Fruit fly (Drosophila melanogaster) whole organism, embryonic: ENCODE measurements around the gene salm.

ENCODE experiments used
- Adf1 ChIP-seq: fragments of 200-800 bp; sonication (Bioruptor generic); IDR thresholded peaks from 2 replicates; pipeline ENCODE4 v1.3.6; 2022; ENCODE audit warnings: missing biosample characterization, missing genetic modification characterization
- Antp ChIP-seq: fragments of 200-800 bp; sonication (Bioruptor generic); optimal IDR thresholded peaks from 3 replicates; lab custom pipeline; 2016; ENCODE audit warnings: missing biosample characterization, missing genetic modification characterization
- Atf-2 ChIP-seq: fragments of 200-800 bp; sonication (Bioruptor generic); optimal IDR thresholded peaks from 2 replicates; lab custom pipeline; 2016; ENCODE audit warnings: missing biosample characterization, missing genetic modification characterization
- Blimp-1 ChIP-seq: fragments of 200-800 bp; sonication (Bioruptor generic); optimal IDR thresholded peaks from 3 replicates; lab custom pipeline; 2018; ENCODE audit warnings: missing biosample characterization, missing genetic modification characterization, mild to moderate bottlenecking, moderate library complexity, missing genetic modification reagents
- Bteb2 ChIP-seq: fragments of 200-800 bp; sonication (Bioruptor generic); optimal IDR thresholded peaks from 2 replicates; lab custom pipeline; 2016; ENCODE audit warnings: missing biosample characterization, missing genetic modification characterization
- CG11247 ChIP-seq: fragments of 200-800 bp; sonication (Bioruptor generic); IDR thresholded peaks from 2 replicates; pipeline ENCODE4 v1.3.6; 2022; ENCODE audit warnings: missing biosample characterization, missing genetic modification characterization
- CG11504 ChIP-seq: fragments of 200-800 bp; sonication (Bioruptor generic); optimal IDR thresholded peaks from 3 replicates; lab custom pipeline; 2019; ENCODE audit warnings: missing biosample characterization, mild to moderate bottlenecking, missing genetic modification characterization, moderate library complexity
- CG11695 ChIP-seq: fragments of 200-800 bp; sonication (Bioruptor generic); IDR thresholded peaks from 3 replicates; pipeline ENCODE4 v1.3.6; 2022; ENCODE audit warnings: missing biosample characterization, missing genetic modification characterization
- CG2129 ChIP-seq: fragments of 200-800 bp; sonication (Bioruptor generic); IDR thresholded peaks from 2 replicates; pipeline ENCODE4 v1.3.6; 2022; ENCODE audit warnings: missing biosample characterization, missing genetic modification characterization; ENCODE audit not compliant: partially characterized antibody
- CG2199 ChIP-seq: fragments of 200-800 bp; sonication (Bioruptor generic); IDR thresholded peaks from 3 replicates; pipeline ENCODE4 v1.3.6; 2022; ENCODE audit warnings: missing biosample characterization, missing genetic modification characterization
- CG2712 ChIP-seq: fragments of 200-800 bp; optimal IDR thresholded peaks from 3 replicates; lab custom pipeline; 2019; ENCODE audit warnings: missing biosample characterization, mild to moderate bottlenecking, missing genetic modification characterization, moderate library complexity
- CG31441 ChIP-seq: fragments of 200-800 bp; sonication (Bioruptor generic); IDR thresholded peaks from 2 replicates; pipeline ENCODE4 v1.3.6; 2022; ENCODE audit warnings: missing biosample characterization, missing genetic modification characterization
- CG32767 ChIP-seq: fragments of 200-800 bp; sonication (Bioruptor generic); IDR thresholded peaks from 2 replicates; pipeline ENCODE4 v1.3.6; 2022; ENCODE audit warnings: missing biosample characterization, missing genetic modification characterization
- CG4707 ChIP-seq: fragments of 200-800 bp; sonication (Bioruptor generic); optimal IDR thresholded peaks from 2 replicates; lab custom pipeline; 2018; ENCODE audit warnings: missing biosample characterization, mild to moderate bottlenecking, missing genetic modification characterization, moderate library complexity
- CG6254 ChIP-seq: fragments of 200-800 bp; sonication (Bioruptor generic); optimal IDR thresholded peaks from 3 replicates; lab custom pipeline; 2017; ENCODE audit warnings: mild to moderate bottlenecking, missing biosample characterization, missing genetic modification reagents, missing genetic modification characterization
- CG7839 ChIP-seq: fragments of 200-800 bp; sonication (Bioruptor generic); optimal IDR thresholded peaks from 3 replicates; lab custom pipeline; 2018; ENCODE audit warnings: missing biosample characterization, mild to moderate bottlenecking, missing genetic modification characterization, moderate library complexity
- CG7987 ChIP-seq: fragments of 200-800 bp; sonication (Bioruptor generic); optimal IDR thresholded peaks from 2 replicates; lab custom pipeline; 2018; ENCODE audit warnings: missing biosample characterization, mild to moderate bottlenecking, missing genetic modification characterization, moderate library complexity
- CoRest ChIP-seq: fragments of 200-800 bp; sonication (Bioruptor generic); optimal IDR thresholded peaks from 3 replicates; lab custom pipeline; 2018; ENCODE audit warnings: missing biosample characterization, mild to moderate bottlenecking, missing genetic modification characterization, moderate library complexity
- Dip3 ChIP-seq: fragments of 200-800 bp; sonication (Bioruptor generic); optimal IDR thresholded peaks from 3 replicates; lab custom pipeline; 2016; ENCODE audit warnings: missing biosample characterization, missing genetic modification characterization
- Dref ChIP-seq: fragments of 200-800 bp; sonication (Bioruptor generic); IDR thresholded peaks from 2 replicates; pipeline ENCODE4 v1.3.6; 2022; ENCODE audit warnings: missing biosample characterization, missing genetic modification characterization
- Hand ChIP-seq: fragments of 200-800 bp; sonication (Bioruptor generic); optimal IDR thresholded peaks from 2 replicates; lab custom pipeline; 2017; ENCODE audit warnings: mild to moderate bottlenecking, missing biosample characterization, missing genetic modification reagents, missing genetic modification characterization
- Hr3 ChIP-seq: fragments of 200-800 bp; sonication (Bioruptor generic); optimal IDR thresholded peaks from 3 replicates; lab custom pipeline; 2016; ENCODE audit warnings: missing biosample characterization, missing genetic modification characterization
- Lim3 ChIP-seq: fragments of 200-800 bp; sonication (Bioruptor generic); IDR thresholded peaks from 2 replicates; pipeline ENCODE4 v1.3.6; 2022; ENCODE audit warnings: missing biosample characterization, missing genetic modification characterization
- Sox102F ChIP-seq: fragments of 200-800 bp; sonication (Bioruptor generic); optimal IDR thresholded peaks from 2 replicates; lab custom pipeline; 2018; ENCODE audit warnings: missing biosample characterization, mild to moderate bottlenecking, missing genetic modification characterization, moderate library complexity
- Ssrp ChIP-seq: fragments of 200-800 bp; sonication (Bioruptor generic); optimal IDR thresholded peaks from 2 replicates; lab custom pipeline; 2018; ENCODE audit warnings: missing biosample characterization, mild to moderate bottlenecking, missing genetic modification characterization, moderate library complexity
- Stat92E ChIP-seq, 3 experiments: fragments of >200 bp in 2 of 3; fragments of 200-800 bp in 1 of 3; sonication (Bioruptor generic) in 1 of 3; optimal IDR thresholded peaks; 2 replicates each; lab custom pipeline; 2017 to 2019; ENCODE audit warnings: missing biosample characterization in 3 of 3, missing genetic modification characterization in 3 of 3, mild to moderate bottlenecking in 1 of 3, moderate library complexity in 1 of 3
- abd-A ChIP-seq: fragments of 200-800 bp; sonication (Bioruptor generic); optimal IDR thresholded peaks from 3 replicates; lab custom pipeline; 2019; ENCODE audit warnings: missing biosample characterization, mild to moderate bottlenecking, missing genetic modification characterization, moderate library complexity
- bsh ChIP-seq, 2 experiments: fragments of 200-800 bp; sonication (Bioruptor generic); optimal IDR thresholded peaks; 2 replicates each; lab custom pipeline; 2017 to 2018; ENCODE audit warnings: mild to moderate bottlenecking in 2 of 2, missing biosample characterization in 2 of 2, missing genetic modification characterization in 2 of 2, moderate library complexity in 1 of 2
- crol ChIP-seq: fragments of 200-800 bp; sonication (Bioruptor generic); IDR thresholded peaks from 2 replicates; pipeline ENCODE4 v1.3.6; 2022; ENCODE audit warnings: missing biosample characterization, missing genetic modification characterization
- dmrt99B ChIP-seq: fragments of 200-800 bp; sonication (Bioruptor generic); optimal IDR thresholded peaks from 2 replicates; lab custom pipeline; 2018; ENCODE audit warnings: missing biosample characterization, mild to moderate bottlenecking, missing genetic modification characterization, moderate library complexity
- gem ChIP-seq: fragments of 200-800 bp; sonication (Bioruptor generic); optimal IDR thresholded peaks from 2 replicates; lab custom pipeline; 2019; ENCODE audit warnings: missing biosample characterization, mild to moderate bottlenecking, missing genetic modification characterization, moderate library complexity
- hb ChIP-seq: fragments of 200-800 bp; sonication (Bioruptor generic); IDR thresholded peaks from 3 replicates; pipeline ENCODE4 v1.3.6; 2022; ENCODE audit warnings: missing biosample characterization, missing genetic modification characterization; ENCODE audit not compliant: partially characterized antibody
- jing ChIP-seq: fragments of 200-800 bp; sonication (Bioruptor generic); optimal IDR thresholded peaks from 2 replicates; lab custom pipeline; 2018; ENCODE audit warnings: missing biosample characterization, mild to moderate bottlenecking, missing genetic modification characterization
- knrl ChIP-seq: fragments of 200-800 bp; sonication (Bioruptor generic); IDR thresholded peaks from 3 replicates; pipeline ENCODE4 v1.3.6; 2022; ENCODE audit warnings: missing biosample characterization, missing genetic modification characterization; ENCODE audit not compliant: partially characterized antibody
- lbe ChIP-seq: fragments of 200-800 bp; sonication (Bioruptor generic); optimal IDR thresholded peaks from 2 replicates; lab custom pipeline; 2016; ENCODE audit warnings: missing biosample characterization, mild to moderate bottlenecking, missing genetic modification characterization
- lmd ChIP-seq: fragments of 200-800 bp; sonication (Bioruptor generic); IDR thresholded peaks from 2 replicates; pipeline ENCODE4 v1.3.6; 2022; ENCODE audit warnings: missing biosample characterization, missing genetic modification characterization
- nerfin-2 ChIP-seq: fragments of 200-800 bp; sonication (Bioruptor generic); IDR thresholded peaks from 2 replicates; pipeline ENCODE4 v1.3.6; 2022; ENCODE audit warnings: missing biosample characterization, missing genetic modification characterization; ENCODE audit not compliant: partially characterized antibody
- prd ChIP-seq, 3 experiments: fragments of >200 bp in 2 of 3; fragments of 200-800 bp in 1 of 3; sonication (Bioruptor generic) in 1 of 3; optimal IDR thresholded peaks in 2 of 3; IDR thresholded peaks in 1 of 3; 2 replicates in 2 of 3; 3 replicates in 1 of 3; pipeline versions ENCODE4 v1.3.6 to Lab custom; 2017 to 2022; ENCODE audit warnings: missing biosample characterization in 1 of 3, missing genetic modification characterization in 1 of 3
- pum ChIP-seq: fragments of 200-800 bp; sonication (Bioruptor generic); optimal IDR thresholded peaks from 2 replicates; lab custom pipeline; 2016; ENCODE audit warnings: missing biosample characterization, missing genetic modification characterization
- sc ChIP-seq, 3 experiments: fragments of >200 bp in 2 of 3; fragments of 200-800 bp in 1 of 3; sonication (Bioruptor generic) in 1 of 3; optimal IDR thresholded peaks; 2 replicates in 2 of 3; 3 replicates in 1 of 3; lab custom pipeline; 2017; ENCODE audit warnings: mild to moderate bottlenecking in 1 of 3, missing biosample characterization in 1 of 3, missing genetic modification characterization in 1 of 3, missing genetic modification reagents in 1 of 3
- sens ChIP-seq: fragments of 200-800 bp; sonication (Bioruptor generic); peaks from one replicate; lab custom pipeline; 2016; ENCODE audit warnings: missing biosample characterization, missing genetic modification characterization
- sr ChIP-seq: fragments of 200-800 bp; sonication (Bioruptor generic); IDR thresholded peaks from 3 replicates; pipeline ENCODE4 v1.3.6; 2022; ENCODE audit warnings: missing biosample characterization, missing genetic modification characterization
- tgo ChIP-seq: fragments of 200-800 bp; sonication (Bioruptor generic); IDR thresholded peaks from 3 replicates; pipeline ENCODE4 v1.3.6; 2022; ENCODE audit warnings: missing biosample characterization, missing genetic modification characterization
- vvl ChIP-seq: fragments of 200-800 bp; sonication (Bioruptor generic); IDR thresholded peaks from 2 replicates; pipeline ENCODE4 v1.3.6; 2022; ENCODE audit warnings: missing biosample characterization, missing genetic modification characterization

The salm gene

DNA sequence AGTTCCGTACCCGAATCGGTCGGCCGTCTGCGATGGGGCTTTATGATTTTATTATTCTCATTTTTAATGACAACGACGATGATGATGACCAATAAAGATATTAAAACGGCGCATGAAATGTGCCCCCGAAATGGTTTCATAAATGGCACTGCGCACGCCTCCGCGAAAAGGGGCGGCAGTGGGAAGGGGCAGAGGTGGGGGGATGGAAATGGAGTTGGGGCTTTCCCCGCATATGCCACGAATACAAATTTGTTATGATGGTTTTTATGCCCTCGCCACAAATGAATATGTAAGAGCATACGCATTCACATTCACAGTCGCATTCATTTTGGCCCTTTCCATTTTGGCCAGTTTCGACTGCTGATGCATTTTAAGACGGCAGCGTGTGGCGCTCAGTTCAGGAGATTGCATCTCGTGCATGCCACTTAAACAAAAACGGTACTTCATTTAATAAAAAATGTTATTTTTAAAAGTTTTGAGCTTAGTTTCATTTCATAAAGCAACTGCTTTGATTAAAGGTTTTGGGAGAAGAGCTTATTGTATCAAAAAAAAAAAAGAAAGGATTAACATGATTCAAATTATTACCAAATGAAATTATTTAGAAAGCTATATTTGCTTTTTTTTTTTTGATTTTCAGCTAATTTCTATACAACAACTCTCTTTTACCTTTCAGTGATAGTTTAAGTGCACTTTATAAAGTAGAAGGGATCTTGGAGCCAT lies 49.1 kb downstream of the salm start:
- peak; percentile 62; the same call in 2 of the 3 replicates for TF ChIP-seq sr
- no peak for TF ChIP-seq Antp (GFP tag; lab: Kevin White, UChicago)
- TF ChIP-seq knrl (GFP tag; lab: Robert Waterston, UW) = 0 out of 3 replicates have a peak, but pooled peaks have one; percentile 24
- peak; percentile 27 for TF ChIP-seq abd-A (tag; lab: Kevin White, UChicago)
- TF ChIP-seq crol (GFP tag; lab: Robert Waterston, UW) = peak; percentile 59
- TF ChIP-seq vvl = peak; percentile 61; the same call in 1 of the 2 replicates
- no peak for TF ChIP-seq sc (optimal IDR thresholded peaks at IDR 0.05; lab: Kevin White, UChicago)
- TF ChIP-seq sc (GFP tag; optimal IDR thresholded peaks at IDR 0.05; lab: Kevin White, UChicago) = no peak
- no peak for TF ChIP-seq Hand (GFP tag; lab: Kevin White, UChicago)
- 0 out of 3 replicates have a peak, but pooled peaks have one; percentile 11 for TF ChIP-seq hb (GFP tag; lab: Robert Waterston, UW)

DNA sequence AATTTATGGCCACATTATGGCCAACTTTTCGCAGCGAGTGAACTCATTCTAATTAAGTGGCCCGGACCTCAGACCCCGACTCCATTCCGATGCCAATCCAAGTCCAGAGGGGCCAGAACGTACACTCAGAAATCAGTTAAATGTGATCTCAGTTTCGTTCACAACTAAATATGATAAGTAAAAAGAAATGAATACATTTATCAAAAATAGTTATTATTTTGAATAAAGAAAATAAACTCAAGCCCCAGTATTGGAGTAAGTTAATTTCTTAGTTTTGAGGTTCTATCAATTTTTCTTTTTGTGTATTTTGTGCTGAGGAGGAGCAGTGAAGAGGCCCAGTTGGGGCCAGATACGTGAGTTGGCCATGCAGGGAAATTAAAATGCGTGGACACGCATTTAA lies 49.8 kb downstream of the salm start:
- no peak for TF ChIP-seq prd (optimal IDR thresholded peaks at IDR 0.05; lab: Kevin White, UChicago)
- 0 out of 3 replicates have a peak, but pooled peaks have one; percentile 10 for TF ChIP-seq prd (GFP tag; IDR thresholded peaks at IDR 0.05; lab: Robert Waterston, UW)
- TF ChIP-seq bsh (GFP tag; optimal IDR thresholded peaks at IDR 0.05; lab: Kevin White, UChicago) = peak in 1 of 2 experiments; percentile 5
- TF ChIP-seq tgo = peak; percentile 29; the same call in 2 of the 3 replicates
- peak; percentile 7 for TF ChIP-seq CG7839 (tag; lab: Kevin White, UChicago)
- no peak for TF ChIP-seq pum (GFP tag; lab: Kevin White, UChicago)
- TF ChIP-seq lbe (GFP tag; lab: Kevin White, UChicago) = peak; percentile 57
- no peak for TF ChIP-seq CG6254 (GFP tag; lab: Kevin White, UChicago)
- TF ChIP-seq CG31441 (GFP tag; lab: Robert Waterston, UW) = 0 out of 2 replicates have a peak, but pooled peaks have one; percentile 19
- TF ChIP-seq gem (tag; lab: Kevin White, UChicago) = peak; percentile 38
- peak; percentile 23 for TF ChIP-seq CG2712 (tag; lab: Kevin White, UChicago)
- peak; percentile 5 for TF ChIP-seq Sox102F (GFP tag; lab: Kevin White, UChicago)
- TF ChIP-seq CG2199 (GFP tag; lab: Robert Waterston, UW) = no peak
- peak; percentile 23 for TF ChIP-seq CG11504 (tag; lab: Kevin White, UChicago)
- TF ChIP-seq Blimp-1 (GFP tag; lab: Kevin White, UChicago) = peak; percentile 4
- no peak for TF ChIP-seq CG11247 (GFP tag; lab: Robert Waterston, UW)
- TF ChIP-seq Adf1 (GFP tag; lab: Robert Waterston, UW) = no peak
- TF ChIP-seq dmrt99B (tag; lab: Kevin White, UChicago) = peak; percentile 8

- TF ChIP-seq Dref = no peak
- peak; percentile 41 for TF ChIP-seq CoRest
- TF ChIP-seq lbe (GFP tag; lab: Kevin White, UChicago) = peak; percentile 1
- no peak for TF ChIP-seq Stat92E (GFP tag; optimal IDR thresholded peaks at IDR 0.05; lab: Kevin White, UChicago)
- TF ChIP-seq Lim3 (GFP tag; lab: Robert Waterston, UW) = no peak
- no peak for TF ChIP-seq CG2129 (GFP tag; lab: Robert Waterston, UW)
- TF ChIP-seq Ssrp (tag; lab: Kevin White, UChicago) = peak; percentile 41
- TF ChIP-seq CG11695 = no peak
- no peak for TF ChIP-seq Bteb2
- no peak for TF ChIP-seq sens (GFP tag; lab: Kevin White, UChicago)
- TF ChIP-seq Hr3 (GFP tag; lab: Kevin White, UChicago) = peak; percentile 23
- TF ChIP-seq nerfin-2 = no peak
- TF ChIP-seq jing = peak; percentile 17
- no peak for TF ChIP-seq Dip3
- no peak for TF ChIP-seq CG7987 (GFP tag; lab: Kevin White, UChicago)
- TF ChIP-seq CG4707 (GFP tag; lab: Kevin White, UChicago) = no peak
- no peak for TF ChIP-seq CG32767
- TF ChIP-seq Sox102F (GFP tag; lab: Kevin White, UChicago) = peak; percentile 70
- no peak for TF ChIP-seq Atf-2 (GFP tag; lab: Kevin White, UChicago)
- TF ChIP-seq lmd (GFP tag; lab: Robert Waterston, UW) = peak; percentile 54
Measured at dm6 chr2L:11394099-11394498, 51.3 kb downstream of the salm start.
